Worm (Caenorhabditis elegans) whole organism, mixed stage, embryonic: ENCODE results near the gene pqbp-1.1.

ENCODE experiments used
- bed-3 ChIP-seq: fragments of 200-800 bp; sonication (Bioruptor generic); optimal IDR thresholded peaks from 3 replicates; lab custom pipeline; 2018; ENCODE audit warnings: mild to moderate bottlenecking, missing genetic modification characterization, moderate library complexity, missing compliant biosample characterization
- ceh-83 ChIP-seq: fragments of 200-800 bp; sonication (Bioruptor generic); optimal IDR thresholded peaks from 2 replicates; lab custom pipeline; 2018; ENCODE audit warnings: mild to moderate bottlenecking, missing genetic modification characterization, missing compliant biosample characterization
- flh-1 ChIP-seq: fragments of 200-800 bp; sonication (Bioruptor generic); optimal IDR thresholded peaks from 2 replicates; lab custom pipeline; 2018; ENCODE audit warnings: mild to moderate bottlenecking, missing genetic modification characterization, moderate library complexity, missing compliant biosample characterization
- lsy-2 ChIP-seq: fragments of 150-350 bp; optimal IDR thresholded peaks from 2 replicates; lab custom pipeline; 2014; ENCODE audit warnings: missing biosample characterization, missing genetic modification characterization
- mep-1 ChIP-seq: fragments of 150-350 bp; optimal IDR thresholded peaks from 2 replicates; lab custom pipeline; 2017; ENCODE audit warnings: missing biosample characterization, missing genetic modification reagents, missing genetic modification characterization, inconsistent platforms
- nhr-237 ChIP-seq: fragments of 150-350 bp; optimal IDR thresholded peaks from 2 replicates; lab custom pipeline; 2014; ENCODE audit warnings: missing biosample characterization, missing genetic modification characterization
- nhr-76 ChIP-seq: sonication (generic microtip); optimal IDR thresholded peaks from 2 replicates; lab custom pipeline; 2017; ENCODE audit warnings: missing biosample characterization, missing genetic modification characterization
- pha-4 ChIP-seq: fragments of 150-350 bp; optimal IDR thresholded peaks from 2 replicates; lab custom pipeline; 2018; ENCODE audit warnings: missing biosample characterization, missing genetic modification reagents, missing genetic modification characterization
- snpc-4 ChIP-seq: fragments of 150-350 bp; optimal IDR thresholded peaks from 2 replicates; lab custom pipeline; 2014; ENCODE audit warnings: missing biosample characterization, missing genetic modification characterization
- sptf-1 ChIP-seq: sonication (generic microtip); optimal IDR thresholded peaks from 2 replicates; lab custom pipeline; 2017; ENCODE audit warnings: mild to moderate bottlenecking, missing genetic modification characterization, moderate library complexity, missing compliant biosample characterization
- unc-62 ChIP-seq: fragments of 150-350 bp; optimal IDR thresholded peaks from 2 replicates; lab custom pipeline; 2014; ENCODE audit warnings: missing biosample characterization, missing genetic modification reagents, missing genetic modification characterization
- ztf-11 ChIP-seq: fragments of 150-350 bp; optimal IDR thresholded peaks from 2 replicates; lab custom pipeline; 2014; ENCODE audit warnings: missing biosample characterization, missing genetic modification characterization

- TF ChIP-seq snpc-4 (tag; lab: Kevin White, UChicago) = no peak
- no peak for TF ChIP-seq nhr-237 (tag; lab: Kevin White, UChicago)
- no peak for TF ChIP-seq pha-4
- TF ChIP-seq flh-1 (GFP tag; lab: Kevin White, UChicago) = no peak
- no peak for TF ChIP-seq ztf-11 (tag; lab: Kevin White, UChicago)
- no peak for TF ChIP-seq mep-1
- TF ChIP-seq sptf-1 (tag; lab: Kevin White, UChicago) = no peak
- TF ChIP-seq ceh-83 (GFP tag; lab: Kevin White, UChicago) = no peak
- no peak for TF ChIP-seq lsy-2 (tag; lab: Kevin White, UChicago)
- TF ChIP-seq unc-62 (GFP tag; lab: Kevin White, UChicago) = no peak
- TF ChIP-seq bed-3 (GFP tag; lab: Kevin White, UChicago) = no peak
- TF ChIP-seq nhr-76 = no peak
These were observed 26.5 kb upstream of the pqbp-1.1 start, which contains the start of gene T21D12.14 for ce11 chrIV:288027-288426.
